Fruit fly (Drosophila melanogaster) whole organism, prepupa: Measurements from ENCODE around the gene Gdap1.

Experiments
- Blimp-1 ChIP-seq: fragments of 200-800 bp; sonication (Bioruptor generic); optimal IDR thresholded peaks from 3 replicates; lab custom pipeline; 2017; ENCODE audit warnings: missing biosample characterization, missing genetic modification characterization, mild to moderate bottlenecking, moderate library complexity, missing genetic modification reagents
- CG16779 ChIP-seq: fragments of 200-800 bp; sonication (Bioruptor generic); optimal IDR thresholded peaks from 3 replicates; lab custom pipeline; 2017; ENCODE audit warnings: missing biosample characterization, mild to moderate bottlenecking, missing genetic modification characterization
- CG34406 ChIP-seq: fragments of 200-800 bp; sonication (Bioruptor generic); optimal IDR thresholded peaks from 3 replicates; lab custom pipeline; 2016; ENCODE audit warnings: missing biosample characterization, missing genetic modification characterization
- CG8632 ChIP-seq: fragments of 200-800 bp; sonication (Bioruptor generic); optimal IDR thresholded peaks from 3 replicates; lab custom pipeline; 2016; ENCODE audit warnings: missing biosample characterization, missing genetic modification characterization
- Hr4 ChIP-seq: fragments of 200-800 bp; sonication (Bioruptor generic); optimal IDR thresholded peaks from 3 replicates; lab custom pipeline; 2016; ENCODE audit warnings: missing biosample characterization, missing genetic modification characterization
- Met ChIP-seq: fragments of 200-800 bp; sonication (Bioruptor generic); optimal IDR thresholded peaks from 3 replicates; lab custom pipeline; 2016; ENCODE audit warnings: missing biosample characterization, missing genetic modification characterization
- OdsH ChIP-seq: fragments of 200-800 bp; sonication (Bioruptor generic); optimal IDR thresholded peaks from 3 replicates; lab custom pipeline; 2016; ENCODE audit warnings: missing biosample characterization, missing genetic modification characterization
- Smox ChIP-seq: fragments of 200-800 bp; sonication (Bioruptor generic); optimal IDR thresholded peaks from 3 replicates; lab custom pipeline; 2016; ENCODE audit warnings: missing biosample characterization, missing genetic modification characterization
- achi ChIP-seq: fragments of 200-800 bp; sonication (Bioruptor generic); optimal IDR thresholded peaks from 3 replicates; lab custom pipeline; 2016; ENCODE audit warnings: missing biosample characterization, missing genetic modification characterization
- cyc ChIP-seq: fragments of 200-800 bp; sonication (Bioruptor generic); optimal IDR thresholded peaks from 3 replicates; lab custom pipeline; 2016; ENCODE audit warnings: missing biosample characterization, missing genetic modification characterization
- eg ChIP-seq: fragments of 200-800 bp; sonication (Bioruptor generic); IDR thresholded peaks from 3 replicates; pipeline ENCODE4 v1.3.6; 2022; ENCODE audit warnings: missing biosample characterization, missing genetic modification characterization
- fkh ChIP-seq: fragments of 200-800 bp; sonication (Bioruptor generic); optimal IDR thresholded peaks from 3 replicates; lab custom pipeline; 2017; ENCODE audit warnings: missing biosample characterization, mild to moderate bottlenecking, missing genetic modification characterization, moderate library complexity
- net ChIP-seq: fragments of 200-800 bp; sonication (Bioruptor generic); optimal IDR thresholded peaks from 3 replicates; lab custom pipeline; 2016; ENCODE audit warnings: missing biosample characterization, missing genetic modification characterization
- svp ChIP-seq: fragments of 200-800 bp; sonication (Bioruptor generic); peaks from one replicate; lab custom pipeline; 2016; ENCODE audit warnings: missing biosample characterization, missing genetic modification characterization

dm6 chr3L:5129199-5129598 is 12.6 kb upstream of the Gdap1 start, which contains the start of gene CG4597:
- TF ChIP-seq svp (GFP tag; lab: Kevin White, UChicago), result no peak
- no peak for TF ChIP-seq fkh (GFP tag; lab: Kevin White, UChicago)
- no peak for TF ChIP-seq net (GFP tag; lab: Kevin White, UChicago)
- no peak for TF ChIP-seq CG34406 (GFP tag; lab: Kevin White, UChicago)
- no peak for TF ChIP-seq eg (GFP tag; lab: Robert Waterston, UW)
- TF ChIP-seq Smox (GFP tag; lab: Kevin White, UChicago), result no peak
- TF ChIP-seq CG16779 (tag; lab: Kevin White, UChicago), result no peak
- no peak for TF ChIP-seq Hr4 (GFP tag; lab: Kevin White, UChicago)
- no peak for TF ChIP-seq cyc
- no peak for TF ChIP-seq achi (GFP tag; lab: Kevin White, UChicago)
- no peak for TF ChIP-seq CG8632 (GFP tag; lab: Kevin White, UChicago)
- no peak for TF ChIP-seq Met (GFP tag; lab: Kevin White, UChicago)
- TF ChIP-seq OdsH (GFP tag; lab: Kevin White, UChicago), result no peak
- no peak for TF ChIP-seq Blimp-1 (GFP tag; lab: Kevin White, UChicago)
